Fruit fly (Drosophila melanogaster) Kc167 (cell line): Measurements from ENCODE around the gene yl.

Experiments used
- Myc ChIP-seq: fragments of >200 bp; optimal IDR thresholded peaks from 2 replicates; lab custom pipeline; 2017; ENCODE audit warnings: missing external identifiers
- Sin3A ChIP-seq: fragments of >200 bp; optimal IDR thresholded peaks from 2 replicates; lab custom pipeline; 2018; ENCODE audit warnings: missing external identifiers
- psq ChIP-seq: fragments of >200 bp; optimal IDR thresholded peaks from 2 replicates; lab custom pipeline; 2017; ENCODE audit warnings: missing external identifiers

DNA sequence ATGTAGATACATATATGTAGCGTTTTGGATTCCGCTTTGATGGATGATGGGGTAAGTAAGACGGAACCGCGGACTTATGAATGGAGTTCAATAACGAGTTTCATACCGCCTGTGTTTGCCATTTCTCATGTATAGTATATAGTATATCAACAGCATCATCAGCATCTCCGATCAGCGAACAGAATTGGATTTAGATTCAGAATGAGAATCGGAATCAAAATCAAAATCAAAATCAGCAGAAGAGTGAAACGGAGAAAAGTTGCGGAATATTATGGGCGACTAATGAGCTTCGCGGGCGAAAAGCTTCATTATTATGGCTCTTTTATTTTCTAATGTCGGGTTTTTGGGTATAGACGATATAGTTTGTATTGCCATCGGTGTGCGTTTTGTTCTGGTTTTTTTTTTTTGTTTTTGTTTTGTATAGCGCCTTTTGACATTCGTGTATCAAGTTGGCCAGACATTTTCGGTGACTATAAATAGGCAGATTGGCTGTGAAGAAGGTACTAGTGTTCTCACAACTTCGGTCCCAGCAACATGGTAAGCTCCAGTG lies 8.9 kb upstream of the yl start, which contains the start of gene CG32603:
- TF ChIP-seq Myc (lab: Kevin White, UChicago) (no peak), psq (lab: Kevin White, UChicago) (no peak), Sin3A (lab: Kevin White, UChicago) (no peak)
